Worm (Caenorhabditis elegans): Measurements from ENCODE around the gene C09F9.2.

C09F9.2 gene

ce11 chrII:14753858-14754750 is 48.8 kb downstream of the C09F9.2 start, which contains the start of the genes tac-1 and Y54E2A.4:
Gene tac-1 (minus strand): TSS chrII:14753877.
Gene Y54E2A.4 (plus strand): TSS chrII:14754622.
- peak; percentile 3 for TF ChIP-seq ceh-31 (tag; optimal IDR thresholded peaks at IDR 0.05)
- TF ChIP-seq sdc-2 (tag; optimal IDR thresholded peaks at IDR 0.05): no peak
- no peak for TF ChIP-seq hlh-13 (GFP tag; optimal IDR thresholded peaks at IDR 0.05)
- no peak for TF ChIP-seq fkh-6 (tag; optimal IDR thresholded peaks at IDR 0.05)
- no peak for TF ChIP-seq odd-2 (tag; optimal IDR thresholded peaks at IDR 0.05)
- TF ChIP-seq che-1 (tag; optimal IDR thresholded peaks at IDR 0.05): no peak
- TF ChIP-seq unc-55 (GFP tag; optimal IDR thresholded peaks at IDR 0.05): no peak

ce11 chrII:14757711-14758110 is 52.4 kb downstream of the C09F9.2 start, which contains the start of gene Y54E2A.5:
Gene Y54E2A.5 (minus strand): TSS chrII:14757811.
- TF ChIP-seq ceh-18 (tag; optimal IDR thresholded peaks at IDR 0.05): no peak
- no peak for TF ChIP-seq hlh-13 (GFP tag; optimal IDR thresholded peaks at IDR 0.05)
- TF ChIP-seq ceh-14 (tag; optimal IDR thresholded peaks at IDR 0.05): no peak
- no peak for TF ChIP-seq ceh-30 (tag; optimal IDR thresholded peaks at IDR 0.05)
- no peak for TF ChIP-seq fax-1 (tag; optimal IDR thresholded peaks at IDR 0.05)

Measured in whole organism, late embryonic.